Worm (Caenorhabditis elegans): Measurements from ENCODE around the gene fbxa-55.

DNA sequence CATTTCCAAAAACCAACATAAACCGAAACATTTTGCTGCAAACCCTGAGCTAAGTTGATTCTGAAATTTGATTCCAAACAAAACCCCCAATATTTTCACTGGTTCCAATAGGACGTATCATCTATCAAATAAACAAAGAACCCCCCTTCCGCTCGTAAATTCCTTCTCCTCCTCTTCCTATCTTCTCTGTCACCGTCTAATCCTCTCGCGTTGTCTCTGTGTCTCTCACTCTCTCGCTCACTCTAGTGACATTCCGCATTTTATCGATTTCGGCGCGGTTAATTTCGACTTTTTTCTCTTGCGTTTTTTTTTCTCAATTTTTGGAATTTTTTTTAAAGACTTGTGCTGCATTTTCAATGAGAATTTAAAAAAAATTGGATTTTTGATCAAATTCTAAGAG lies 46.1 kb upstream of the fbxa-55 start:
- TF ChIP-seq tbx-9 (tag; optimal IDR thresholded peaks at IDR 0.05; ENCODE audit: borderline replicate concordance) = no peak
- no peak for TF ChIP-seq snpc-4 (GFP tag; optimal IDR thresholded peaks at IDR 0.05)
- TF ChIP-seq snpc-4 (tag; optimal IDR thresholded peaks at IDR 0.05) = no peak
- TF ChIP-seq nfya-1 (tag; optimal IDR thresholded peaks at IDR 0.05; ENCODE audit: borderline replicate concordance, insufficient read depth) = no peak
- no peak for TF ChIP-seq snpc-3.4 (tag; optimal IDR thresholded peaks at IDR 0.05)
- no peak for TF ChIP-seq hrde-1 (tag; optimal IDR thresholded peaks at IDR 0.05; ENCODE audit: borderline replicate concordance)
- no peak for TF ChIP-seq dpff-1 (tag; optimal IDR thresholded peaks at IDR 0.05)
- no peak for TF ChIP-seq rpc-1 (optimal IDR thresholded peaks at IDR 0.05)
- TF ChIP-seq rpc-1 (tag; optimal IDR thresholded peaks at IDR 0.05) = no peak
- TF ChIP-seq ceh-40 (GFP tag; IDR thresholded peaks at IDR 0.05) = no peak
- TF ChIP-seq lin-35 (GFP tag; optimal IDR thresholded peaks at IDR 0.05) = no peak
- TF ChIP-seq pha-4 (tag; optimal IDR thresholded peaks at IDR 0.05) = no peak
- no peak for TF ChIP-seq sdz-38 (tag; optimal IDR thresholded peaks at IDR 0.05)
- no peak for TF ChIP-seq ztf-18 (tag; optimal IDR thresholded peaks at IDR 0.05)
